Worm (Caenorhabditis elegans) whole organism, young adult: ENCODE measurements around the gene B0495.9.

Experiments
- B0035.1 ChIP-seq: sonication (generic microtip); optimal IDR thresholded peaks from 2 replicates; lab custom pipeline; 2016; ENCODE audit warnings: missing genetic modification characterization, mild to moderate bottlenecking, missing compliant biosample characterization, missing genotype, missing genetic modification reagents
- B0261.1 ChIP-seq: sonication (generic microtip); optimal IDR thresholded peaks from 2 replicates; lab custom pipeline; 2016; ENCODE audit warnings: mild to moderate bottlenecking, missing genetic modification characterization, moderate library complexity, missing compliant biosample characterization
- C06A6.2 ChIP-seq: fragments of 200-800 bp; sonication (Bioruptor generic); conservative IDR thresholded peaks from 2 replicates; pipeline ENCODE4 v1.3.6; 2022; ENCODE audit warnings: missing genetic modification characterization, missing compliant biosample characterization
- D2030.7 ChIP-seq: fragments of 200-800 bp; sonication (Bioruptor generic); IDR thresholded peaks from 2 replicates; pipeline ENCODE4 v1.3.6; 2022; ENCODE audit warnings: missing genetic modification reagents, missing genetic modification characterization, missing compliant biosample characterization
- F10E7.11 ChIP-seq: sonication (generic microtip); optimal IDR thresholded peaks from 2 replicates; lab custom pipeline; 2017; ENCODE audit warnings: mild to moderate bottlenecking, missing genetic modification characterization, moderate library complexity, missing compliant biosample characterization
- F23B12.7 ChIP-seq: sonication (generic microtip); optimal IDR thresholded peaks from 2 replicates; lab custom pipeline; 2017; ENCODE audit warnings: missing genetic modification characterization, mild to moderate bottlenecking, missing compliant biosample characterization, antibody characterized with exemption, moderate library complexity; ENCODE audit not compliant: insufficient read depth
- F57C9.4 ChIP-seq: sonication (generic microtip); optimal IDR thresholded peaks from 2 replicates; lab custom pipeline; 2017; ENCODE audit warnings: mild to moderate bottlenecking, missing genetic modification characterization, missing compliant biosample characterization
- Y53G8AR.9 ChIP-seq: fragments of 200-800 bp; sonication (Bioruptor generic); conservative IDR thresholded peaks from 2 replicates; pipeline ENCODE4 v1.3.6; 2022; ENCODE audit warnings: missing genetic modification reagents, missing genetic modification characterization, missing compliant biosample characterization
- Y56A3A.18 ChIP-seq: fragments of 200-800 bp; sonication (Bioruptor generic); IDR thresholded peaks from 2 replicates; pipeline ENCODE4 v1.3.6; 2022; ENCODE audit warnings: missing genetic modification reagents, missing genetic modification characterization, missing compliant biosample characterization
- ama-1 ChIP-seq, 3 experiments: fragments of 150-350 bp in 1 of 3; sonication (generic microtip) in 2 of 3; optimal IDR thresholded peaks; 2 replicates each; lab custom pipeline; 2014 to 2018; ENCODE audit warnings: missing biosample characterization in 2 of 3, missing genetic modification characterization in 2 of 3, missing genetic modification reagents in 2 of 3
- aptf-3 ChIP-seq: fragments of 200-800 bp; sonication (Bioruptor generic); IDR thresholded peaks from 2 replicates; pipeline ENCODE4 v1.3.6; 2022; ENCODE audit warnings: missing genetic modification characterization, missing compliant biosample characterization
- athp-1 ChIP-seq: sonication (generic microtip); optimal IDR thresholded peaks from 2 replicates; lab custom pipeline; 2017; ENCODE audit warnings: mild to moderate bottlenecking, missing genetic modification characterization, missing compliant biosample characterization
- cebp-1 ChIP-seq, 2 experiments: fragments of 200-800 bp in 1 of 2; sonication (Bioruptor generic) in 1 of 2; sonication (generic microtip) in 1 of 2; IDR thresholded peaks in 1 of 2; optimal IDR thresholded peaks in 1 of 2; 2 replicates each; pipeline versions ENCODE4 v1.3.6 to Lab custom; 2017 to 2022; ENCODE audit warnings: missing compliant biosample characterization in 2 of 2, missing genetic modification characterization in 2 of 2, mild to moderate bottlenecking in 1 of 2, missing genetic modification reagents in 1 of 2, moderate library complexity in 1 of 2
- ceh-100 ChIP-seq: fragments of 200-800 bp; sonication (Bioruptor generic); IDR thresholded peaks from 2 replicates; pipeline ENCODE4 v1.3.6; 2022; ENCODE audit warnings: missing genetic modification reagents, missing genetic modification characterization, missing compliant biosample characterization
- ceh-58 ChIP-seq: fragments of 200-800 bp; sonication (Bioruptor generic); IDR thresholded peaks from 2 replicates; pipeline ENCODE4 v1.3.6; 2022; ENCODE audit warnings: missing genetic modification characterization, missing compliant biosample characterization
- ceh-79 ChIP-seq: sonication (generic microtip); optimal IDR thresholded peaks from 2 replicates; lab custom pipeline; 2017; ENCODE audit warnings: mild to moderate bottlenecking, missing genetic modification characterization, missing compliant biosample characterization
- ceh-91 ChIP-seq: fragments of 200-800 bp; sonication (Bioruptor generic); IDR thresholded peaks from 2 replicates; pipeline ENCODE4 v1.3.6; 2022; ENCODE audit warnings: missing genetic modification reagents, missing genetic modification characterization, missing compliant biosample characterization
- dox-1 ChIP-seq: fragments of 200-800 bp; sonication (Bioruptor generic); IDR thresholded peaks from 2 replicates; pipeline ENCODE4 v1.3.6; 2022; ENCODE audit warnings: missing genetic modification reagents, missing genetic modification characterization, missing compliant biosample characterization
- dpff-1 ChIP-seq: sonication (generic microtip); optimal IDR thresholded peaks from 2 replicates; lab custom pipeline; 2017; ENCODE audit warnings: mild to moderate bottlenecking, missing genetic modification characterization, missing compliant biosample characterization
- egl-44 ChIP-seq: fragments of 200-800 bp; sonication (Bioruptor generic); IDR thresholded peaks from 2 replicates; pipeline ENCODE4 v1.3.6; 2022; ENCODE audit warnings: missing genetic modification reagents, missing genetic modification characterization, missing compliant biosample characterization
- him-1 ChIP-seq: sonication (generic microtip); optimal IDR thresholded peaks from 2 replicates; lab custom pipeline; 2016; ENCODE audit warnings: missing genotype, missing genetic modification reagents, missing genetic modification characterization, missing compliant biosample characterization
- hlh-26 ChIP-seq: fragments of 200-800 bp; sonication (Bioruptor generic); conservative IDR thresholded peaks from 2 replicates; pipeline ENCODE4 v1.3.6; 2022; ENCODE audit warnings: missing genetic modification reagents, missing genetic modification characterization, missing compliant biosample characterization
- hsf-1 ChIP-seq: fragments of 200-800 bp; sonication (Bioruptor generic); IDR thresholded peaks from 2 replicates; pipeline ENCODE4 v1.3.6; 2022; ENCODE audit warnings: missing genetic modification reagents, missing genetic modification characterization, missing compliant biosample characterization
- lag-1 ChIP-seq: fragments of 200-800 bp; sonication (Bioruptor generic); IDR thresholded peaks from 2 replicates; pipeline ENCODE4 v1.3.6; 2022; ENCODE audit warnings: missing genetic modification reagents, missing genetic modification characterization, missing compliant biosample characterization
- let-607 ChIP-seq, 2 experiments: fragments of 200-800 bp in 1 of 2; sonication (Bioruptor generic) in 1 of 2; sonication (generic microtip) in 1 of 2; optimal IDR thresholded peaks; 2 replicates each; lab custom pipeline; 2016 to 2018; ENCODE audit warnings: mild to moderate bottlenecking in 2 of 2, missing compliant biosample characterization in 2 of 2, missing genetic modification characterization in 2 of 2, moderate library complexity in 2 of 2, missing genotype in 1 of 2
- lin-26 ChIP-seq: fragments of 200-800 bp; sonication (Bioruptor generic); IDR thresholded peaks from 2 replicates; pipeline ENCODE4 v1.3.6; 2022; ENCODE audit warnings: missing genetic modification reagents, missing genetic modification characterization, missing compliant biosample characterization
- lsy-27 ChIP-seq: sonication (generic microtip); optimal IDR thresholded peaks from 2 replicates; lab custom pipeline; 2017; ENCODE audit warnings: missing genetic modification characterization, mild to moderate bottlenecking, missing compliant biosample characterization, antibody characterized with exemption, missing genotype, borderline replicate concordance; ENCODE audit not compliant: insufficient read depth
- madf-6 ChIP-seq: fragments of 200-800 bp; sonication (Bioruptor generic); IDR thresholded peaks from 2 replicates; pipeline ENCODE4 v1.3.6; 2022; ENCODE audit warnings: missing genetic modification reagents, missing genetic modification characterization, missing compliant biosample characterization
- mel-28 ChIP-seq: sonication (generic microtip); optimal IDR thresholded peaks from 2 replicates; lab custom pipeline; 2016; ENCODE audit warnings: borderline replicate concordance, mild to moderate bottlenecking, missing genetic modification characterization, missing compliant biosample characterization
- nhr-27 ChIP-seq: fragments of 200-800 bp; sonication (Bioruptor generic); optimal IDR thresholded peaks from 2 replicates; lab custom pipeline; 2018; ENCODE audit warnings: mild to moderate bottlenecking, missing genetic modification characterization, moderate library complexity, missing compliant biosample characterization
- nhr-80 ChIP-seq: sonication (generic microtip); optimal IDR thresholded peaks from 2 replicates; lab custom pipeline; 2016; ENCODE audit warnings: missing genetic modification characterization, missing compliant biosample characterization
- nhr-90 ChIP-seq: sonication (generic microtip); optimal IDR thresholded peaks from 2 replicates; lab custom pipeline; 2016; ENCODE audit warnings: missing genotype, mild to moderate bottlenecking, missing genetic modification characterization, missing compliant biosample characterization
- rcor-1 ChIP-seq: fragments of 200-800 bp; sonication (Bioruptor generic); IDR thresholded peaks from 2 replicates; pipeline ENCODE4 v1.3.6; 2022; ENCODE audit warnings: missing genetic modification reagents, missing genetic modification characterization, missing compliant biosample characterization
- rpc-1 ChIP-seq, 2 experiments: fragments of 150-350 bp in 1 of 2; sonication (generic microtip) in 1 of 2; optimal IDR thresholded peaks; 2 replicates each; lab custom pipeline; 2014 to 2018; ENCODE audit warnings: missing biosample characterization in 1 of 2, missing genetic modification characterization in 1 of 2, missing genetic modification reagents in 1 of 2, missing genotype in 1 of 2
- sdz-38 ChIP-seq: sonication (generic microtip); optimal IDR thresholded peaks from 2 replicates; lab custom pipeline; 2016; ENCODE audit warnings: missing genotype, missing genetic modification characterization, missing compliant biosample characterization
- snpc-3.4 ChIP-seq: sonication (generic microtip); optimal IDR thresholded peaks from 2 replicates; lab custom pipeline; 2017; ENCODE audit warnings: missing genetic modification characterization, mild to moderate bottlenecking, missing compliant biosample characterization, antibody characterized with exemption, moderate library complexity, missing genotype, missing genetic modification reagents
- somi-1 ChIP-seq: fragments of 200-800 bp; sonication (Bioruptor generic); optimal IDR thresholded peaks from 2 replicates; lab custom pipeline; 2018; ENCODE audit warnings: mild to moderate bottlenecking, missing genetic modification characterization, missing compliant biosample characterization
- unc-130 ChIP-seq: sonication (generic microtip); optimal IDR thresholded peaks from 2 replicates; lab custom pipeline; 2016; ENCODE audit warnings: missing genetic modification reagents, missing genetic modification characterization, missing compliant biosample characterization

B0495.9 gene

DNA sequence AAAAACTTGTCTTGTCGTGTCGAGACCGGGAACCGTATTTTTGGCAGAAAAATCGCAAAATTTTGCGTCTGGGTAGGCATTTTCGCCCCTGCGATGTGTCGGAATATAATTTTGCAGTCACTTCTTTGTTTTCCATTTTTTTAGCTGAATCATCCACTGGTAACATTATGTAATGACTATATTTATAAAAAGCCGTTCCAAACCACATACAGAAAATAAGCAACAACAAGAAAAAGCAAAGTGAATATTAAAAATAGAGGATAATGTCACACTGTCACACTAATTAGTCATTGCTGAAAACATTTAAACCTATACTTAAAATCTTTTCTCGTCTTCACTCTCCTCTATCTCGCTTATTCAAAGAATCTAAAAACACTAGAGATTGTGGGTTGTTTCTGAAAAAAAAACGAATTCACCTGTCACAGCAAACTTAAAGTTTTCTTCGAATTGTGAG is 818 bp upstream of the B0495.9 start, which contains the start of gene sre-1:
Gene sre-1 (plus strand): TSS at position 404 of the 454 bp plus-strand sequence.
- TF ChIP-seq unc-130 (no peak), ceh-58 (GFP tag; lab: Robert Waterston, UW) (no peak), ama-1 (optimal IDR thresholded peaks at IDR 0.05; lab: Kevin White, UChicago) (no peak), ama-1 (GFP tag; optimal IDR thresholded peaks at IDR 0.05; lab: Kevin White, UChicago) (no peak), B0261.1 (tag; lab: Kevin White, UChicago) (no peak), egl-44 (no peak), ceh-79 (no peak), B0035.1 (tag; lab: Kevin White, UChicago) (no peak), nhr-27 (tag; lab: Kevin White, UChicago) (no peak)
- TF ChIP-seq, all 124 proteins: peak for 0

ce11 chrII:7707383-7707782 is 1.1 kb downstream of the B0495.9 start, which contains the start of gene luc-7L:
Gene luc-7L (minus strand): TSS chrII:7707483.
- TF ChIP-seq dpff-1 (no peak), ceh-100 (GFP tag; lab: Robert Waterston, UW) (no peak), hsf-1 (no peak), nhr-90 (tag; lab: Kevin White, UChicago) (no peak), sdz-38 (tag; lab: Kevin White, UChicago) (no peak), him-1 (tag; lab: Kevin White, UChicago) (no peak), F10E7.11 (tag; lab: Kevin White, UChicago) (no peak), snpc-3.4 (tag; lab: Kevin White, UChicago) (no peak), hlh-26 (no peak), ceh-91 (GFP tag; lab: Robert Waterston, UW) (no peak), Y53G8AR.9 (GFP tag; lab: Robert Waterston, UW) (no peak), mel-28 (no peak), rcor-1 (GFP tag; lab: Robert Waterston, UW) (no peak)
- TF ChIP-seq, all 124 proteins: peak for 0

DNA sequence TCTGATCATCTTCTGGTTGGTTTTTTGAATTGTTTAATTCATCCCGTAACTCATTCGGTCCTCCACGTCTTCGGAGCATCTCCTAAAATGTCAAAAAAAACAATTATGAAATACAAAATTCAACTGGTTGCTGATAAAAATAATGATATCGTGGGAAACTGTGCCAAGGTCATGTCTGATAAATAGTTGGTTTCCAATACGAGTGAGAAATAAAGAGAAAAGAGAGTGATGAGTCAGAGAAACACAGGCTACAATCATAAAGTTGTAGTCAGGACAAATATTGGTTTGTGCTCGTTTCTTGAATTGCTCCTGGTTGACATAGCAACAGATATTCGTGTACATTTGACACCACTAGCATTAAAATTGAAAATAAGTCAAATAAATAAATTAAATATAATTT is 3.4 kb downstream of the B0495.9 start, which contains the start of gene B0495.7:
Gene B0495.7 (minus strand): TSS at position 82 of the 400 bp plus-strand sequence.
- TF ChIP-seq rpc-1 (optimal IDR thresholded peaks at IDR 0.05; lab: Kevin White, UChicago): no peak
- no peak for TF ChIP-seq rpc-1 (tag; optimal IDR thresholded peaks at IDR 0.05; lab: Kevin White, UChicago)
- no peak for TF ChIP-seq lag-1 (GFP tag; lab: Robert Waterston, UW)
- peak; percentile 73 for TF ChIP-seq nhr-80 (tag; lab: Kevin White, UChicago)
- no peak for TF ChIP-seq cebp-1 (GFP tag; IDR thresholded peaks at IDR 0.05; lab: Robert Waterston, UW)
- TF ChIP-seq cebp-1 (tag; optimal IDR thresholded peaks at IDR 0.05; lab: Kevin White, UChicago): peak; percentile 46

DNA sequence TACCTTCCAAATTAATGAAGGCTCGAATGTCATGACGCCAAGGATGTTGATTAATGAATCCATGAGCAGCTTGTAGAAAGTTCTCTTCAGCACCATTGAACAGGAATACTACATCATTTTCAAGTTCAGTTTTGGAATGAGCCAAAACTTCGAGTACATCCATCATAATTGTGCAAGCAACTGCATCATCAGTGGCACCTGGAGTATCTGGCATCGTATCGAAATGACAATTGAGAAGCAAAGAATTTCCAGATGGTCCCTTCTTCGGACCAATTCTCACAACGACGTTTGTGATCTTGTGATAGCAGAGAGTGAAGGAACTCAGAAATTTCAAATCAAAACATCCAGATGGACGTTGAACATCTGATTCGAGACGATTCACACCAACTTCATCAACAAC is 4.1 kb downstream of the B0495.9 start:
- no peak for TF ChIP-seq let-607 (tag; optimal IDR thresholded peaks at IDR 0.05; lab: Kevin White, UChicago)
- TF ChIP-seq aptf-3 (GFP tag; lab: Robert Waterston, UW): no peak
- no peak for TF ChIP-seq F23B12.7 (tag; lab: Kevin White, UChicago)
- no peak for TF ChIP-seq D2030.7 (GFP tag; lab: Robert Waterston, UW)
- no peak for TF ChIP-seq lin-26 (GFP tag; lab: Robert Waterston, UW)
- no peak for TF ChIP-seq somi-1 (GFP tag; lab: Kevin White, UChicago)
- no peak for TF ChIP-seq dox-1
- no peak for TF ChIP-seq madf-6
- no peak for TF ChIP-seq C06A6.2
- TF ChIP-seq Y56A3A.18 (GFP tag; lab: Robert Waterston, UW): no peak
- no peak for TF ChIP-seq lsy-27 (tag; lab: Kevin White, UChicago)
- no peak for TF ChIP-seq F57C9.4 (tag; lab: Kevin White, UChicago)
- TF ChIP-seq athp-1 (tag; lab: Kevin White, UChicago): no peak
